Worm (Caenorhabditis elegans) whole organism, L1 larva: ENCODE measurements around the gene Y57G11C.22.

ENCODE experiments used
- alr-1 ChIP-seq: fragments of 200-800 bp; sonication (Bioruptor generic); optimal IDR thresholded peaks from 2 replicates; lab custom pipeline; 2018; ENCODE audit warnings: borderline replicate concordance, mild to moderate bottlenecking, missing genetic modification characterization, missing compliant biosample characterization
- blmp-1 ChIP-seq: fragments of 150-350 bp; optimal IDR thresholded peaks from 2 replicates; lab custom pipeline; 2014; ENCODE audit warnings: missing biosample characterization, missing genetic modification characterization
- grh-1 ChIP-seq: fragments of 200-800 bp; sonication (Bioruptor generic); IDR thresholded peaks from 2 replicates; pipeline ENCODE4 v1.3.6; 2022; ENCODE audit warnings: missing genetic modification reagents, missing genetic modification characterization, missing compliant biosample characterization
- hlh-17 ChIP-seq: fragments of 200-800 bp; sonication (Bioruptor generic); optimal IDR thresholded peaks from 2 replicates; lab custom pipeline; 2018; ENCODE audit warnings: missing genetic modification characterization, mild to moderate bottlenecking, missing compliant biosample characterization, moderate library complexity, borderline replicate concordance
- hpl-2 ChIP-seq: fragments of 150-350 bp; optimal IDR thresholded peaks from 2 replicates; lab custom pipeline; 2014; ENCODE audit warnings: missing biosample characterization, missing genetic modification reagents, missing genetic modification characterization
- pag-3 ChIP-seq: sonication (generic microtip); optimal IDR thresholded peaks from 2 replicates; lab custom pipeline; 2017; ENCODE audit warnings: missing genetic modification characterization, mild to moderate bottlenecking, missing compliant biosample characterization, antibody characterized with exemption, borderline replicate concordance; ENCODE audit not compliant: insufficient read depth
- snpc-4 ChIP-seq: fragments of 150-350 bp; optimal IDR thresholded peaks from 2 replicates; lab custom pipeline; 2014; ENCODE audit warnings: missing biosample characterization, missing genetic modification characterization
- sup-37 ChIP-seq: fragments of 200-800 bp; sonication (Bioruptor generic); optimal IDR thresholded peaks from 2 replicates; lab custom pipeline; 2018; ENCODE audit warnings: mild to moderate bottlenecking, missing genetic modification characterization, missing compliant biosample characterization
- swsn-7 ChIP-seq: sonication (generic microtip); optimal IDR thresholded peaks from 2 replicates; lab custom pipeline; 2016; ENCODE audit warnings: missing genetic modification characterization, missing compliant biosample characterization
- ztf-4 ChIP-seq: fragments of 150-350 bp; optimal IDR thresholded peaks from 2 replicates; lab custom pipeline; 2014; ENCODE audit warnings: missing biosample characterization, missing genetic modification characterization

DNA sequence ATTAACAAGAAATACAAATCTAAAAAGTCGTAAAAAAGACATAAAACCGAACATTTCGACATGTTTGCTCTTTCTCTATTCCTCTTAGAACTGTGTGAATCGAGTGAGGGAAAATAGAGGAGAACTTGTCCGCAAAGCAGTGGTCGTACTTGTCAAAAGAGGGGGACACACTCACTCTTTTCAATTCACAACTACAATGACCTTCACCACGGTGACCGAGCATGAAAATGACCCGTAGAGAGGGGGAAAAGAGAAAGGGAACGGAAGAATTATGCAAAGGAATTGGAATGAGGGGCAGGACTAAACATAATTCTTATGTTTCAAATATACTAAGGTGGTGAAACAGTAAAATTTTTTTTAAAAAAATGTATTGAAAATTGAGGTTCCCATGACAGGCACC is 3.5 kb upstream of the Y57G11C.22 start:
- no peak for TF ChIP-seq sup-37 (GFP tag; lab: Kevin White, UChicago)
- TF ChIP-seq ztf-4 (tag; lab: Kevin White, UChicago), result no peak
- no peak for TF ChIP-seq hlh-17
- TF ChIP-seq grh-1 (GFP tag; lab: Robert Waterston, UW), result no peak
- no peak for TF ChIP-seq pag-3 (tag; lab: Kevin White, UChicago)
- TF ChIP-seq swsn-7, result no peak
- TF ChIP-seq hpl-2 (GFP tag; lab: Kevin White, UChicago), result no peak
- TF ChIP-seq snpc-4 (tag; lab: Kevin White, UChicago), result no peak
- TF ChIP-seq alr-1 (tag; lab: Kevin White, UChicago), result no peak
- peak; percentile 65 for TF ChIP-seq blmp-1 (tag; lab: Kevin White, UChicago)
